Worm (Caenorhabditis elegans) whole organism, young adult: ENCODE data around the gene R07E5.15.
"Not testable (repeated sequence)": the region's sequence is repeated elsewhere in the genome, so short reads cannot be mapped to it uniquely, and the experiment has no call there.

Source experiments
- B0261.1 ChIP-seq: sonication (generic microtip); optimal IDR thresholded peaks from 2 replicates; lab custom pipeline; 2016; ENCODE audit warnings: mild to moderate bottlenecking, missing genetic modification characterization, moderate library complexity, missing compliant biosample characterization
- F22D6.2 ChIP-seq: sonication (generic microtip); optimal IDR thresholded peaks from 2 replicates; lab custom pipeline; 2016; ENCODE audit warnings: mild to moderate bottlenecking, missing genetic modification characterization, missing compliant biosample characterization
- F23B12.7 ChIP-seq: sonication (generic microtip); optimal IDR thresholded peaks from 2 replicates; lab custom pipeline; 2017; ENCODE audit warnings: missing genetic modification characterization, mild to moderate bottlenecking, missing compliant biosample characterization, antibody characterized with exemption, moderate library complexity; ENCODE audit not compliant: insufficient read depth
- F37B4.10 ChIP-seq: fragments of 200-800 bp; sonication (Bioruptor generic); IDR thresholded peaks from 2 replicates; pipeline ENCODE4 v1.3.6; 2022; ENCODE audit warnings: missing genetic modification characterization, missing compliant biosample characterization
- F52B5.7 ChIP-seq: sonication (generic microtip); optimal IDR thresholded peaks from 2 replicates; lab custom pipeline; 2016; ENCODE audit warnings: mild to moderate bottlenecking, missing genetic modification characterization, missing compliant biosample characterization
- K11D2.4 ChIP-seq: fragments of 200-800 bp; sonication (Bioruptor generic); IDR thresholded peaks from 2 replicates; pipeline ENCODE4 v1.3.6; 2022; ENCODE audit warnings: missing genetic modification reagents, missing genetic modification characterization, missing compliant biosample characterization
- T07F8.4 ChIP-seq: sonication (generic microtip); optimal IDR thresholded peaks from 2 replicates; lab custom pipeline; 2016; ENCODE audit warnings: mild to moderate bottlenecking, missing genetic modification characterization, moderate library complexity, missing compliant biosample characterization
- Y53G8AR.9 ChIP-seq: fragments of 200-800 bp; sonication (Bioruptor generic); conservative IDR thresholded peaks from 2 replicates; pipeline ENCODE4 v1.3.6; 2022; ENCODE audit warnings: missing genetic modification reagents, missing genetic modification characterization, missing compliant biosample characterization
- Y56A3A.18 ChIP-seq: fragments of 200-800 bp; sonication (Bioruptor generic); IDR thresholded peaks from 2 replicates; pipeline ENCODE4 v1.3.6; 2022; ENCODE audit warnings: missing genetic modification reagents, missing genetic modification characterization, missing compliant biosample characterization
- Y67H2A.10 ChIP-seq: fragments of 200-800 bp; sonication (Bioruptor generic); conservative IDR thresholded peaks from 2 replicates; pipeline ENCODE4 v1.3.6; 2022; ENCODE audit warnings: missing genetic modification reagents, missing genetic modification characterization, missing compliant biosample characterization
- Y95B8A.8 ChIP-seq: fragments of 200-800 bp; sonication (Bioruptor generic); IDR thresholded peaks from 2 replicates; pipeline ENCODE4 v1.3.6; 2022; ENCODE audit warnings: missing genetic modification reagents, missing genetic modification characterization, missing compliant biosample characterization
- aptf-3 ChIP-seq: fragments of 200-800 bp; sonication (Bioruptor generic); IDR thresholded peaks from 2 replicates; pipeline ENCODE4 v1.3.6; 2022; ENCODE audit warnings: missing genetic modification characterization, missing compliant biosample characterization
- athp-1 ChIP-seq: sonication (generic microtip); optimal IDR thresholded peaks from 2 replicates; lab custom pipeline; 2017; ENCODE audit warnings: mild to moderate bottlenecking, missing genetic modification characterization, missing compliant biosample characterization
- attf-3 ChIP-seq: fragments of 200-800 bp; sonication (Bioruptor generic); conservative IDR thresholded peaks from 2 replicates; pipeline ENCODE4 v1.3.6; 2022; ENCODE audit warnings: missing genetic modification reagents, missing genetic modification characterization, missing compliant biosample characterization
- cebp-1 ChIP-seq, 2 experiments: fragments of 200-800 bp in 1 of 2; sonication (Bioruptor generic) in 1 of 2; sonication (generic microtip) in 1 of 2; IDR thresholded peaks in 1 of 2; optimal IDR thresholded peaks in 1 of 2; 2 replicates each; pipeline versions ENCODE4 v1.3.6 to Lab custom; 2017 to 2022; ENCODE audit warnings: missing compliant biosample characterization in 2 of 2, missing genetic modification characterization in 2 of 2, mild to moderate bottlenecking in 1 of 2, missing genetic modification reagents in 1 of 2, moderate library complexity in 1 of 2
- ceh-27 ChIP-seq: fragments of 200-800 bp; sonication (Bioruptor generic); optimal IDR thresholded peaks from 2 replicates; lab custom pipeline; 2018; ENCODE audit warnings: mild to moderate bottlenecking, missing genetic modification characterization, moderate library complexity, missing compliant biosample characterization
- ceh-40 ChIP-seq: fragments of 200-800 bp; sonication (Bioruptor generic); IDR thresholded peaks from 2 replicates; pipeline ENCODE4 v1.3.6; 2022; ENCODE audit warnings: missing genetic modification characterization, missing compliant biosample characterization
- die-1 ChIP-seq: sonication (generic microtip); optimal IDR thresholded peaks from 2 replicates; lab custom pipeline; 2016; ENCODE audit warnings: missing genotype, mild to moderate bottlenecking, missing genetic modification characterization, missing compliant biosample characterization
- dox-1 ChIP-seq: fragments of 200-800 bp; sonication (Bioruptor generic); IDR thresholded peaks from 2 replicates; pipeline ENCODE4 v1.3.6; 2022; ENCODE audit warnings: missing genetic modification reagents, missing genetic modification characterization, missing compliant biosample characterization
- ets-4 ChIP-seq: fragments of 200-800 bp; sonication (Bioruptor generic); optimal IDR thresholded peaks from 2 replicates; lab custom pipeline; 2018; ENCODE audit warnings: mild to moderate bottlenecking, missing genetic modification characterization, missing compliant biosample characterization
- him-1 ChIP-seq: sonication (generic microtip); optimal IDR thresholded peaks from 2 replicates; lab custom pipeline; 2016; ENCODE audit warnings: missing genotype, missing genetic modification reagents, missing genetic modification characterization, missing compliant biosample characterization
- hmg-1.2 ChIP-seq: fragments of 200-800 bp; sonication (Bioruptor generic); IDR thresholded peaks from 2 replicates; pipeline ENCODE4 v1.3.6; 2022; ENCODE audit warnings: missing genetic modification reagents, missing genetic modification characterization, missing compliant biosample characterization
- let-607 ChIP-seq, 2 experiments: fragments of 200-800 bp in 1 of 2; sonication (Bioruptor generic) in 1 of 2; sonication (generic microtip) in 1 of 2; optimal IDR thresholded peaks; 2 replicates each; lab custom pipeline; 2016 to 2018; ENCODE audit warnings: mild to moderate bottlenecking in 2 of 2, missing compliant biosample characterization in 2 of 2, missing genetic modification characterization in 2 of 2, moderate library complexity in 2 of 2, missing genotype in 1 of 2
- lin-26 ChIP-seq: fragments of 200-800 bp; sonication (Bioruptor generic); IDR thresholded peaks from 2 replicates; pipeline ENCODE4 v1.3.6; 2022; ENCODE audit warnings: missing genetic modification reagents, missing genetic modification characterization, missing compliant biosample characterization
- lsl-1 ChIP-seq: fragments of 200-800 bp; sonication (Bioruptor generic); optimal IDR thresholded peaks from 2 replicates; lab custom pipeline; 2018; ENCODE audit warnings: mild to moderate bottlenecking, missing genetic modification characterization, moderate library complexity, missing compliant biosample characterization
- madf-10 ChIP-seq: sonication (generic microtip); optimal IDR thresholded peaks from 2 replicates; lab custom pipeline; 2016; ENCODE audit warnings: mild to moderate bottlenecking, missing genetic modification characterization, missing compliant biosample characterization
- madf-3 ChIP-seq: fragments of 200-800 bp; sonication (Bioruptor generic); IDR thresholded peaks from 2 replicates; pipeline ENCODE4 v1.3.6; 2022; ENCODE audit warnings: missing genetic modification reagents, missing genetic modification characterization, missing compliant biosample characterization
- madf-6 ChIP-seq: fragments of 200-800 bp; sonication (Bioruptor generic); IDR thresholded peaks from 2 replicates; pipeline ENCODE4 v1.3.6; 2022; ENCODE audit warnings: missing genetic modification reagents, missing genetic modification characterization, missing compliant biosample characterization
- mcd-1 ChIP-seq: fragments of 200-800 bp; sonication (Bioruptor generic); IDR thresholded peaks from 2 replicates; pipeline ENCODE4 v1.3.6; 2022; ENCODE audit warnings: missing genetic modification reagents, missing genetic modification characterization, missing compliant biosample characterization
- mes-4 ChIP-seq: sonication (generic microtip); optimal IDR thresholded peaks from 2 replicates; lab custom pipeline; 2016; ENCODE audit warnings: missing genotype, missing genetic modification characterization, missing compliant biosample characterization
- nfya-2 ChIP-seq: fragments of 200-800 bp; sonication (Bioruptor generic); IDR thresholded peaks from 2 replicates; pipeline ENCODE4 v1.3.6; 2022; ENCODE audit warnings: missing genetic modification reagents, missing genetic modification characterization, missing compliant biosample characterization
- nfyb-1 ChIP-seq: fragments of 200-800 bp; sonication (Bioruptor generic); IDR thresholded peaks from 2 replicates; pipeline ENCODE4 v1.3.6; 2022; ENCODE audit warnings: missing genetic modification reagents, missing genetic modification characterization, missing compliant biosample characterization
- nhr-90 ChIP-seq: sonication (generic microtip); optimal IDR thresholded peaks from 2 replicates; lab custom pipeline; 2016; ENCODE audit warnings: missing genotype, mild to moderate bottlenecking, missing genetic modification characterization, missing compliant biosample characterization
- pbrm-1 ChIP-seq: fragments of 200-800 bp; sonication (Bioruptor generic); IDR thresholded peaks from 2 replicates; pipeline ENCODE4 v1.3.6; 2022; ENCODE audit warnings: missing genetic modification reagents, missing genetic modification characterization, missing compliant biosample characterization
- rec-8 ChIP-seq, 2 experiments: sonication (generic microtip); optimal IDR thresholded peaks; 2 replicates each; lab custom pipeline; 2016; ENCODE audit warnings: mild to moderate bottlenecking in 2 of 2, missing genetic modification characterization in 2 of 2, missing genetic modification reagents in 2 of 2, missing genotype in 2 of 2, missing biosample characterization in 1 of 2, missing compliant biosample characterization in 1 of 2, moderate library complexity in 1 of 2
- repo-1 ChIP-seq: sonication (generic microtip); optimal IDR thresholded peaks from 2 replicates; lab custom pipeline; 2017; ENCODE audit warnings: mild to moderate bottlenecking, missing genetic modification characterization, missing compliant biosample characterization
- rpc-1 ChIP-seq, 2 experiments: fragments of 150-350 bp in 1 of 2; sonication (generic microtip) in 1 of 2; optimal IDR thresholded peaks; 2 replicates each; lab custom pipeline; 2014 to 2018; ENCODE audit warnings: missing biosample characterization in 1 of 2, missing genetic modification characterization in 1 of 2, missing genetic modification reagents in 1 of 2, missing genotype in 1 of 2
- snpc-1.1 ChIP-seq: sonication (generic microtip); optimal IDR thresholded peaks from 2 replicates; lab custom pipeline; 2017; ENCODE audit warnings: missing genetic modification characterization, mild to moderate bottlenecking, missing compliant biosample characterization, antibody characterized with exemption, moderate library complexity, missing genotype, missing genetic modification reagents; ENCODE audit not compliant: insufficient read depth
- snpc-3.4 ChIP-seq: sonication (generic microtip); optimal IDR thresholded peaks from 2 replicates; lab custom pipeline; 2017; ENCODE audit warnings: missing genetic modification characterization, mild to moderate bottlenecking, missing compliant biosample characterization, antibody characterized with exemption, moderate library complexity, missing genotype, missing genetic modification reagents
- snpc-4 ChIP-seq, 5 experiments: fragments of 150-350 bp in 1 of 5; sonication (generic microtip) in 4 of 5; optimal IDR thresholded peaks; 2 replicates each; lab custom pipeline; 2014 to 2018; ENCODE audit warnings: missing genetic modification characterization in 5 of 5, missing biosample characterization in 3 of 5, antibody characterized with exemption in 2 of 5, mild to moderate bottlenecking in 2 of 5, missing compliant biosample characterization in 2 of 5, missing genotype in 2 of 5, moderate library complexity in 2 of 5, missing genetic modification reagents in 1 of 5
- tbp1 ChIP-seq: fragments of 200-800 bp; sonication (Bioruptor generic); optimal IDR thresholded peaks from 2 replicates; lab custom pipeline; 2018; ENCODE audit warnings: mild to moderate bottlenecking, missing genetic modification characterization, missing compliant biosample characterization
- zim-3 ChIP-seq: sonication (generic microtip); optimal IDR thresholded peaks from 2 replicates; lab custom pipeline; 2017; ENCODE audit warnings: mild to moderate bottlenecking, missing genetic modification characterization, moderate library complexity, missing compliant biosample characterization
- ztf-18 ChIP-seq: sonication (generic microtip); optimal IDR thresholded peaks from 2 replicates; lab custom pipeline; 2016; ENCODE audit warnings: missing genotype, mild to moderate bottlenecking, missing genetic modification characterization, missing compliant biosample characterization
- ztf-25 ChIP-seq: fragments of 200-800 bp; sonication (Bioruptor generic); IDR thresholded peaks from 2 replicates; pipeline ENCODE4 v1.3.6; 2022; ENCODE audit warnings: missing genetic modification reagents, missing genetic modification characterization, missing compliant biosample characterization

R07E5.15 gene

DNA sequence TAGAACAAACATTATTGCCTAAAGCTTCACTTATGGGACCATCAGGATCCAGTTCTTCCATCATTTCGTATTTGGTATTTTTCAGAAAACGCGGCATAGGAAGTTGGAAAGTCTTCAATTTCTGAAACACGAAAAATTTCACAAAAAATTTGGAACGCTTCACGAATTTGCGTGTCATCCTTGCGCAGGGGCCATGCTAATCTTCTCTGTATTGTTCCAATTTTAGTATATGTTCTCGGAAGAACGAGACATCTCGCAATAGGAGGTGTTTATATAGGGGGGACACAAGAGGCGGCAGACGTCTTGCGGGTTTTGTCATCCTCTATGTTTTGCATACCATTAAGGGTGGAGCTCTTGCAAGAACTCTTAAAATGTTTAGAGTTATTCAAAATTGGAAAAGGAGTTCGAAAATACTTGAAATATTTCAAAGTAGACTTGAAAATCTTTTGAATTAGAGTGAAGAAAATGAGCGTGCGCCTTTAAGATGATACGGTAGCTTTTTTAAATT is 25.5 kb downstream of the R07E5.15 start (continued):
- peak in 1 of 2 experiments; percentile 34 for TF ChIP-seq rec-8 (tag; optimal IDR thresholded peaks at IDR 0.05; lab: Kevin White, UChicago)
- peak; percentile 59 for TF ChIP-seq him-1 (tag; lab: Kevin White, UChicago)
- peak; percentile 32; the same call in 1 of the 2 replicates for TF ChIP-seq K11D2.4 (GFP tag; lab: Robert Waterston, UW)
- peak; percentile 33 for TF ChIP-seq nhr-90 (tag; lab: Kevin White, UChicago)
- TF ChIP-seq tbp1 (GFP tag; lab: Kevin White, UChicago) = peak; percentile 79
- peak; percentile 87 for TF ChIP-seq Y56A3A.18 (GFP tag; lab: Robert Waterston, UW)
- peak; percentile 62 for TF ChIP-seq rpc-1 (optimal IDR thresholded peaks at IDR 0.05; lab: Kevin White, UChicago)
- TF ChIP-seq rpc-1 (tag; optimal IDR thresholded peaks at IDR 0.05; lab: Kevin White, UChicago) = peak; percentile 77
- 0 out of 2 replicates have a peak, but pooled peaks have one; percentile 17 for TF ChIP-seq Y67H2A.10 (GFP tag; lab: Robert Waterston, UW)
- peak; percentile 79; the same call in 1 of the 2 replicates for TF ChIP-seq aptf-3 (GFP tag; lab: Robert Waterston, UW)
- TF ChIP-seq lsl-1 = peak; percentile 75
- TF ChIP-seq ztf-25 (GFP tag; lab: Robert Waterston, UW) = peak; percentile 63; the same call in 1 of the 2 replicates
- 0 out of 2 replicates have a peak, but pooled peaks have one; percentile 31 for TF ChIP-seq ceh-40 (GFP tag; lab: Robert Waterston, UW)
- peak; percentile 63 for TF ChIP-seq B0261.1 (tag; lab: Kevin White, UChicago)
- TF ChIP-seq lin-26 = peak; percentile 90
- TF ChIP-seq attf-3 (GFP tag; lab: Robert Waterston, UW) = 0 out of 2 replicates have a peak, but pooled peaks have one; percentile 21
- TF ChIP-seq madf-6 (GFP tag; lab: Robert Waterston, UW) = peak; percentile 95
- TF ChIP-seq T07F8.4 (tag; lab: Kevin White, UChicago) = peak; percentile 30
- TF ChIP-seq ztf-18 (tag; lab: Kevin White, UChicago) = peak; percentile 23
- TF ChIP-seq hmg-1.2 (GFP tag; lab: Robert Waterston, UW) = peak; percentile 97
- peak; percentile 90 for TF ChIP-seq nfyb-1 (GFP tag; lab: Robert Waterston, UW)
- peak; percentile 73; the same call in 1 of the 2 replicates for TF ChIP-seq madf-3 (GFP tag; lab: Robert Waterston, UW)
- peak; percentile 69 for TF ChIP-seq mcd-1 (GFP tag; lab: Robert Waterston, UW)
- peak; percentile 2 for TF ChIP-seq athp-1 (tag; lab: Kevin White, UChicago)
- 0 out of 2 replicates have a peak, but pooled peaks have one; percentile 49 for TF ChIP-seq Y95B8A.8 (GFP tag; lab: Robert Waterston, UW)
- 0 out of 2 replicates have a peak, but pooled peaks have one; percentile 44 for TF ChIP-seq nfya-2 (GFP tag; lab: Robert Waterston, UW)
- TF ChIP-seq repo-1 = peak; percentile 18
- 0 out of 2 replicates have a peak, but pooled peaks have one; percentile 20 for TF ChIP-seq Y53G8AR.9
- TF ChIP-seq cebp-1 (GFP tag; IDR thresholded peaks at IDR 0.05; lab: Robert Waterston, UW) = not testable (repeated sequence)
- TF ChIP-seq cebp-1 (tag; optimal IDR thresholded peaks at IDR 0.05; lab: Kevin White, UChicago) = peak; percentile 44
- peak; percentile 58 for TF ChIP-seq die-1
- TF ChIP-seq dox-1 = peak; percentile 80

DNA sequence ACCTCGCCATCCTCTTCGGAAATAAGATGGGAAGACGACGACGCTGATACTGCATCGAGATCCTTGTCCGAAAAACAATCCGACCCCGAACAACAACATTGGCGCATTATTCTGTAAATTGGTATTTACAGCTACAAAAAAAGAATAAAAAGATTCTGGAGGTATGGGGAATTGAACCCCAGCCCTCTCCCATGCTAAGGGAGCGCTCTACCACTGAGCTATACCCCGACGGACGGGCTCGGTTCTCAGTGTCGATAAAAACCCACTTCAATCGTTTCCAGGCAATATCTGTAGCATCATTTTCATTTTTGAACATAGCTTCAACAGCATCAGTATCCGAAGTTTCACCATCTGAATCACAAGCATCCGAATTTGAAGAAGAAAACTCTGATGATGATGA is 27.6 kb downstream of the R07E5.15 start:
- TF ChIP-seq let-607 (tag; optimal IDR thresholded peaks at IDR 0.05; lab: Kevin White, UChicago) (no peak), ceh-27 (GFP tag; lab: Kevin White, UChicago) (peak; percentile 4), snpc-1.1 (tag; lab: Kevin White, UChicago) (peak; percentile 57), F23B12.7 (tag; lab: Kevin White, UChicago) (no peak), pbrm-1 (GFP tag; lab: Robert Waterston, UW) (peak; percentile 42; the same call in 1 of the 2 replicates), madf-6 (GFP tag; lab: Robert Waterston, UW) (peak; percentile 61), tbp1 (GFP tag; lab: Kevin White, UChicago) (peak; percentile 88), snpc-4 (GFP tag; optimal IDR thresholded peaks at IDR 0.05; lab: Kevin White, UChicago) (no peak), snpc-4 (tag; optimal IDR thresholded peaks at IDR 0.05; lab: Kevin White, UChicago) (peak; percentile 7 to 87 (median 58)), nfyb-1 (GFP tag; lab: Robert Waterston, UW) (peak; percentile 73), F37B4.10 (GFP tag; lab: Robert Waterston, UW) (no peak), ets-4 (GFP tag; lab: Kevin White, UChicago) (no peak), snpc-3.4 (peak; percentile 40), ztf-25 (GFP tag; lab: Robert Waterston, UW) (no peak), mes-4 (no peak), madf-10 (tag; lab: Kevin White, UChicago) (no peak), zim-3 (peak; percentile 46), F22D6.2 (tag; lab: Kevin White, UChicago) (no peak), F52B5.7 (peak; percentile 29)
